Fruit fly (Drosophila melanogaster) whole organism: ENCODE results near the gene klar.

Experiments used
- CG8478 ChIP-seq: fragments of >200 bp; optimal IDR thresholded peaks from 2 replicates; lab custom pipeline; 2018; ENCODE audit warnings: inconsistent platforms
- Dll ChIP-seq: fragments of >200 bp; optimal IDR thresholded peaks from 2 replicates; lab custom pipeline; 2017
- EcR ChIP-seq, 2 experiments: fragments of >200 bp; optimal IDR thresholded peaks; 2 replicates each; lab custom pipeline; 2017; ENCODE audit warnings: missing biosample characterization in 2 of 2, missing genetic modification characterization in 2 of 2, missing genetic modification reagents in 2 of 2
- pan ChIP-seq: fragments of >200 bp; optimal IDR thresholded peaks from 2 replicates; lab custom pipeline; 2017
- psq ChIP-seq: fragments of >200 bp; optimal IDR thresholded peaks from 2 replicates; lab custom pipeline; 2017
- usp ChIP-seq: fragments of >200 bp; optimal IDR thresholded peaks from 2 replicates; lab custom pipeline; 2017; ENCODE audit warnings: missing biosample characterization, missing genetic modification characterization, mixed read lengths

klar gene

DNA sequence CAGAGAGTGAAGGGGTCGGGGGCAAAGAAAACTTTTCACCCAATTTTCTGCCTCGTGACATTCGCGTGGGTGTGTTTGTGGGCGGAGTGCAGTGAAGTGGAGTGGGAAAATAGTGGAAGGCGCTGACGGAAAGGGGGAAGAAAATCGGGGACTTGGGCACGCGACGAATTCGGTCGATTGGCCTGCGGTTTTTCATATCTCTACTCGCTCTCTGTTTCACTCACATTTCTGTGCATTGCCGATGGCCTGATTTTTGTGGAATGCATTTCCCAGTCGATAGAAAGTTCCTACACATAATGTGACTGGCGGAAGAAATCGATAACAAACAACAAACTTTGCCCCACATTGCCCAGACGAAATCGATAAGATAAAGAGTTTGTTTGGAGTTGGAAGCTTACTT lies 67.3 kb downstream of the klar start:
- TF ChIP-seq pan (lab: Kevin White, UChicago) (no peak), usp (GFP tag; lab: Kevin White, UChicago) (no peak)

DNA sequence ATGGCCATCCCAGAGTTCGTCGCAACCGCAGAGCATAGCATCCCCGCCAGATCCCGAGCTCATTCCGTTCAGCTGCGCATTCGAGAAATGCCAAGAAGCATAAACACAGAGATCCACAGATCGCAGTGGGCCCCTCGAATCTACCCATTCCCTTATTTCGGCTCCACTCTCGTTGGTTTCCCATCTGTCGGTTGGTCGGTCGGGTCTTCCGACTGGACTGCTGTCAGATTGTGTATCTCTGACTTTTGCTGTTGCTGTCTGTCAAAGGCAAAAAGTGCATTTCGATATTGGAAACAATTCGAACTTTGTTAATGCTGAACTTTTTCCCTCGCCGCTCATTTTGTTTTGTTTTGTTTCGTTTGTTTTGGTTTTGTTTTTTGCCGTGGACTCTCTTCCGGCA lies 69.2 kb downstream of the klar start:
- no peak for TF ChIP-seq usp (GFP tag; lab: Kevin White, UChicago)
- TF ChIP-seq Dll, result no peak
- TF ChIP-seq psq, result no peak
- TF ChIP-seq EcR (GFP tag; optimal IDR thresholded peaks at IDR 0.05; lab: Kevin White, UChicago), result no peak
- no peak for TF ChIP-seq pan (lab: Kevin White, UChicago)
- no peak for TF ChIP-seq CG8478 (lab: Kevin White, UChicago)

DNA sequence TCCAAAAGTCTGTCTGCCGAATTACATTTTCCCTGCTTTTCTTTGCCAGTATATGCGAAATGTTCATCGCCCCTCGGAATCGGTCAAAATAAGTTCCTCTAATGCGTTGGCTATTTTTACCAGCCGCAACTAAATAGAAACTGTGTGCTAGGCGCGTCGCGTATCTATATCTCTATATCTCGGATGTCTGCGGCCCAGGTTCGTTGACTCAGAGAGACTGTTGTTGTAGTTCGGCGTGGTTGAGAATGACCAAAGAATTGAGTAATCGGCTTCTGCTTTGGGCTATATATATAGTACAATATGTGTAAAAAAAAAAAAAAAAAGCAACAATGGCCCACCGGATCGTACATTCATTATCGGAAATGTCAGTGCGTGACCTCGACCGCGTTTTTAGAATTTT lies 75.0 kb downstream of the klar start:
- TF ChIP-seq psq, result no peak
- TF ChIP-seq usp (GFP tag; lab: Kevin White, UChicago), result no peak
- no peak for TF ChIP-seq EcR (GFP tag; optimal IDR thresholded peaks at IDR 0.05; lab: Kevin White, UChicago)
- no peak for TF ChIP-seq CG8478 (lab: Kevin White, UChicago)
- no peak for TF ChIP-seq Dll
- TF ChIP-seq pan (lab: Kevin White, UChicago), result no peak

DNA sequence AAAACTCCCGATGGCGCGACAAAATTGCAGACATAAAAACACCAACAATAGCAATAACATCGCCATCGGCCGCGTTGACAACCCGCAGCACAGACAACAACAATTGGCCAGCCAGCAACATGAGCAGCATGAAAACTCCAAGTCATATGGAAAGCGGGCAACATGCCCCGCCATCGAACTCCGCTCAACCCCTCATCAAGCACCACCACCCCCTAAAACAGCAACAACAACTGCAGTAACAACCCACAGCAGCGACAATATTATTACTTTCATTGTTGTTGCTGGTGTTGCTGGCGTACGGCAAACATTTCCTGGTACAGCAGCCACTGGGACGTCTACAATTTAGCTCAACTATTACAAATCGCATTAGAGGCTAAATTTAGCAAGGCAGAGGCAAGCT lies 83.0 kb downstream of the klar start:
- TF ChIP-seq pan (lab: Kevin White, UChicago), result no peak
- TF ChIP-seq EcR (GFP tag; optimal IDR thresholded peaks at IDR 0.05; lab: Kevin White, UChicago), result no peak
- TF ChIP-seq Dll, result no peak
- no peak for TF ChIP-seq CG8478 (lab: Kevin White, UChicago)
- no peak for TF ChIP-seq usp (GFP tag; lab: Kevin White, UChicago)
- no peak for TF ChIP-seq psq

DNA sequence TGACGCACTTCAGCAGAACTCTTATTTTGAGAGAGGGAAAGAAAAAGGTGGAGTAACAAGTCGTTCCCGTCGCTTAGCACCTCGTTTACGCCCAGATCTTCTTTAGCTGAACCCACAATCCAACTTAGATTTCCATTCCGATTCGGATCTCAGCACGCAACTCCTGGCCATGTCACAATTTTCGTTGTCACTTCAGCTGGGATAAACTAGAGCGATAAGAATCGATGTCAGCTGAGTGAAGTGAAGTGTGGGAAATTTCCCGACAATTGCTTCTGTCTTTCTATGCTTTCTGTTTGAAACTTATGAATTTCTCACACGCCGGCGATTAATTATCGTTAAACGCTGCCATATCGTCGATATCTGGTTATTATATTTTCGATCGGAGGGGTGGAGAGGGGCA lies 84.0 kb downstream of the klar start:
- TF ChIP-seq Dll (no peak), usp (GFP tag; lab: Kevin White, UChicago) (no peak), pan (lab: Kevin White, UChicago) (no peak), CG8478 (lab: Kevin White, UChicago) (no peak), psq (no peak), EcR (GFP tag; optimal IDR thresholded peaks at IDR 0.05; lab: Kevin White, UChicago) (no peak)

DNA sequence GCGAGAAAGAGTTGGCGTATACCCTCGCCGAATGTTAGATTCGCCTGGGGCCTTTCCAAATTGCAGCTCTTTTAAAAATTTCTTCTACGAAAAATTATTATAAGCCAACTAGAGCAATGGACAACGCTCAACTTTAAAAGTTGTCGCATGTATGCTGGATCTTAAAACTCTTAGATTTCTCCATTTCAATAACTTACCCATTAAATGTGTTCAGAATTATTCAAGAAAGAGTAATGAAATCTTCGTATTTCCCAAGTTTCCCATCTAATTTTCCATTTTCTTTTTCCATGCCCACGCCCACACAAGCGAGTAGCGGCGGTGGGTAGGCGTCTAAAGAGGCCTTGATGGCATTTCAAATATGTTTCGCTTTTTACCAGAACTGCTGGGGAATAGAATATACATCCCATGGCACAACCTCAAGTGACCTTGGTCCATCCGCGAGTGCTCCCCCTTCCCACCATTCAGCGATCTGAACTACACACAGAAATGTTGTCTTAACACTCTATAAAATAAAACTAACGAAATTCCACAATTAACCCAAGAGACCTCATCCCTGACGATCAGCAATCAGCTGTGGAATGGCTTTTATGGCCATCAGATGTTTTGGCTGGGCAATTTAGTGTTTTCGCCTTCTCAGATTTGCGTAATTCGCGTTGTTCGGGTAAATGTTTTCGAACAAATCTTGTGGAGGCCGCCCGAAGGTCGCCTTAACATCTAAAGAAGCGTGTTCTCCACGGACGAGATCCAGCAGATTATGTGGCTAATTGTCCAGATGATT lies 85.4 kb downstream of the klar start:
- TF ChIP-seq EcR (GFP tag; optimal IDR thresholded peaks at IDR 0.05; lab: Kevin White, UChicago) (no peak), Dll (no peak), pan (lab: Kevin White, UChicago) (no peak), usp (GFP tag; lab: Kevin White, UChicago) (no peak), psq (no peak), CG8478 (lab: Kevin White, UChicago) (no peak)

DNA sequence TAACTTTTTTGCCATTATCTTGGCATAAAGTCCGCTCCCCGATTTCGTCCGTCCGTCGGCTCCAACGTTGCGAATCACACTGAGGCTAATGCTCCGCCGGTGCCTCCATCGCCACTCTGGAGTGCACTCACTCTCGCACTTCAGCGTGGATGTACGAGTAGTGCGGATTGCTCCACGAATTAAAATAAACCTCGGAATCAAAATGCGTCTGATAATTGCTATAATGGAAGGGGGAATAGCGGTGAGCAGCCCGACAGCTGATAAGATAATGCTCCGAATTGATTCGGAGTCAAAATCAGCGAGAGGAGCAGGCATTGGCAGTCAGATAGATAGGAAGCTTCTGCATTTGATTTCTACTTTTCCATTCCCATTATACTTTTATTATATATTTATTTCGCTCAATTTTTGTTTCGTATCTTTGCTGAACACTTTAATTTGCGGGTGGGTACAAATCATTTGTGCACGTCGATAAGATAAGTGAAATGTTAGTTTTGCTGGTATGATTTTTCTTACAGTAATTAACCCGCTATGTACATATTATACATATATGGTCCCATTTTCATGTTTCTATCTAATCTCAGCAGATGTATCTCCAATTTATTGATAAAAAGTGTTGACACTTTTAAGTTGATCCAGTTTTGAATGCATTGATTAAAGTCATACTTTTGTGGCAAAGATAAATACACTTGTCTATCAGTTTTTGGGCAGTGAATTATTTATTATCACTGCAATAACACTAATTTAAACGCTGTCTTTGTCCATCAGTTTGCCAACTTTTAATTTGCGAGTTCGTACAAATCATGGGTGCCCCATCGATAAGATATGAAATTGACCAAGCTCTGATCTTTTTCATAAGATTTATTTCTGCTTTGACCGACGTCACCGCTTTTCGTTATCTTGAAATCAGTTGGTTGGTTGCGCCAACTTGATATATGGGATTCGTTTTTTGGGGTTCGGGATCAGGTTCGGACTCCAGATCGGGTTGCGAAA lies 92.1 kb downstream of the klar start:
- TF ChIP-seq EcR (GFP tag; optimal IDR thresholded peaks at IDR 0.05; lab: Kevin White, UChicago) (peak in 1 of 2 experiments; percentile 11), CG8478 (lab: Kevin White, UChicago) (no peak)

DNA sequence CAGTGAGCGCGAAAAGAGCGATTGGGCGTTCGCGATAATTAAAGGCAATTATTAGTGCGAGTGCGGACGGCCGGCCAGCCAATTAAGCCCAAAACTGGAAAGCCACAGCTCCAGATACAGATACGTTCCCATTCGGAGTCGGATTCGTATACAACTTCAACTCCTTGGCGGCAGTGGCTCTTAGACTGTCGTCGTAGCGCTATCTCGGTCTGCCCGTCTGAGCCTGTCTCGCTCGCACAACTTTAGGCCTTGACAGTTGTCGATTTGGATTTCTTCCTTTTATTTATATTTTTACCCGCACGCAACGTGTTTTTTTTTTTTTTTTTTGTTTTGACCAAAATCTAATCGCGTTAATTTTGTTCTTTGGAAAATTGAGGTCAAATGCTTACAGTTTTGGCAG lies 93.2 kb downstream of the klar start:
- TF ChIP-seq CG8478 (lab: Kevin White, UChicago) (no peak), usp (GFP tag; lab: Kevin White, UChicago) (no peak), EcR (GFP tag; optimal IDR thresholded peaks at IDR 0.05; lab: Kevin White, UChicago) (no peak), psq (no peak), Dll (no peak), pan (lab: Kevin White, UChicago) (no peak)

DNA sequence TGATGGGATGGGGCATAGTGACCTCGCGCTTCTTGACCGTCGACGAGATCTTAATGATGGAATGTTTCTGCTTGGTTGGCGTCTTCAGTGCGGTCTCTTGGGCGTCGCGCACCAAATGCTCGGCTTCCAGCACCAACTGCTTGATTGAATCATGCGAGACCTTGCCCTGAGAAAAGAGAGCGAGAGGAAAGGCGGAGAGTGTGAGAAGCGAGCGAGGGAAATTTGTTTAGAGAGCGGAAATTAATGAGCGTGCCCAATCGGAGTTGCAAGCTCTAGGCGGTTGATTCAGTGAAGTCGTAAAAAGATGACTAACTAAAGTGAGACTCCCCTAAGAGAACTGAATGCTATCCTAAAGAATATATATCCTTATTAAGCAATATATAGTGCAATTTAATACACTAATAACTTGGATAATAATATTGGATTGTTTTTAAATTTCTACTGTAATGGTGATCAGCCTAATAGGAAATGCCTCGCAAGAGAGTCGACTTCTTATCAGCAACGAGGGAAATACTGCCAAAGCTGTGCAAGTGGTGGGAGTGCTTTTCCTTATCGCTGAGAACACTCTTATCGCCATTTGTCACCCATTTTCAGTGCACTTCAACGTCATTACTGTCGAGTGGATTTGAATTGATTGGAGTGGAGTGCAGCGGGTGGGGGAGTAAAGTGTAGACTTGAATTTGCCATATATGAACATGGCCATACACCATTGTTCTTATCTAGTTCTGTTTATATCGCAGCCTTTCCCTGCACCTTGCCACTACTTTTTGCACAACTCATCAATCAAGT lies 94.5 kb downstream of the klar start:
- TF ChIP-seq Dll, result no peak
- no peak for TF ChIP-seq EcR (GFP tag; optimal IDR thresholded peaks at IDR 0.05; lab: Kevin White, UChicago)
- TF ChIP-seq pan (lab: Kevin White, UChicago), result no peak
- no peak for TF ChIP-seq CG8478 (lab: Kevin White, UChicago)
- TF ChIP-seq psq, result no peak
- TF ChIP-seq usp (GFP tag; lab: Kevin White, UChicago), result no peak

DNA sequence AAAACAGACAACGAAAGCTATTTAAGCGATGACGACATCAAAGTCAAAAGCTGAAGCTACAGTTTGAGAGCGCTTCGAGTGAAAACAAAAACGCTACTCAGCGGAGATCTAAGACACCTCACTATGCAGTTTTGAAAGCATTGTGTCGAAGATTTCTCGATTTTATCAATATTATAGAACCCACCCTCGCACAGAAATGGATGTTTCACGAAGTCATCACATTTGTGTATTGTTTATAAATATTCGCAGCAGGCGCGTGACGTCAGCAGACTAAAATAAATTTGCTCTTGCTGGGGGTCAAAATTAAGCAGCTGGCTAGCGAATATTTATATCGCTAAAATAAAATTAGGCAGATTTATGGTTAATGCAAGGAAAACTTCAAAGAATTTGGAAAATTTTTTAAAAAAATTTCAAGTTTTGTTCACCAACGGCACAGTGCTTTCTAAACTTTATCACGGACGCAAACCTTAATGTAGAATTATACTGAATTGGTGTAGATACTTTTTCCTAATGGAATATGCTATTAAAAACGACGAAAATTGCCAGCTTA lies 98.7 kb downstream of the klar start:
- TF ChIP-seq CG8478 (lab: Kevin White, UChicago) (no peak), psq (no peak), pan (lab: Kevin White, UChicago) (no peak), Dll (no peak), EcR (GFP tag; optimal IDR thresholded peaks at IDR 0.05; lab: Kevin White, UChicago) (no peak), usp (GFP tag; lab: Kevin White, UChicago) (no peak)

DNA sequence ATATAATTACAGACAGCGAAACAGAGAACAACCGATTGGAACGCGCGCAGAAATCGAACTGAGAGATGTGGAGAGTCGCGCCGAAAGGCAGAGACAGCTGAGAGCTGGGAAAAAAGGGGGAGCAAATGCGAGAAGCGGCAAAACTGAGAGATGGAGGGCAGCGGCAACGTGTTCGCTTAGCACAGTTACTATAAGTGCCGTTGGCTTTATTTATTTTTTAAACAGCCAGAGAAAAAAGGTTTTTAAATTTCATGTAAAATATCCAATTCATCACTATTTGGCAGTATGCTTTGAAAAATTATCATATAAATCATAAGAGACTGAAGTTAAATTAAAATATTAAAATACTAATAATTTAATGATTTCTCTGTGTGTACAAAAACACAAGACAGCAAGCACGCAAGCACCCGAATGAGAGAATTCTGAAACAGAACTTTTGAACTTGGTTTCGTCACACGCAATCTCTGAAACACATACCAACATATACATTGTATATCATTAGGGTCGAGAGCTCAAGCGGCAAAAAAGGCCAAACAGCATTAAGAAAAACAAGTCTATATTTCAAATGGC lies 99.3 kb downstream of the klar start:
- TF ChIP-seq Dll (peak; percentile 83), EcR (GFP tag; optimal IDR thresholded peaks at IDR 0.05; lab: Kevin White, UChicago) (no peak)
